ENCODE assay signal across 1 fruit fly cellular context in the genomic region with DNA sequence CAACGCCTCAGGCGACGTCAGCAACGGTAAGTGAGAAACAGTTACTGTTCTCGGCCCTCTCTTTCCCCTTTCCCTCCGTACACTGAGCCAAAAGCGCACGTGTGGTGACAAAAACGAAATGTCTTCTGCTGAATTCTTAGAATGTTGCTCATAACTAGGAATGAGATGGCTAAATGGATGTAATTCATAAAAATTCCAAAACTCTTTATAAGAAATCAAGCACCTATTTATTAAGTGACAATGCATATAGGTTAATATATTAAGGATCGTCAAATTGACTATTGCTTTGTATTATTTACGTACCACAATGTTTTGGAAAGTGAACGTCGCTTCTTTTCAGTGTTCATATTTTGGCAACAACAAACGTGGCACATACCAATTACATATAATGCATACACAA.
A peak's percentile ranks its signal among the peaks of the same experiment; 100 is the strongest.
TF ChIP-seq lines count a peak whose summit lies in the region.

No protein-coding gene starts in this region.

TF ChIP-seq in whole organism, embryonic, 481 proteins besides CTCF, POLR2A, EP300 and RAD21 (continued from another document and continues in another):
- no peak for TF ChIP-seq unpg (GFP tag; optimal IDR thresholded peaks at IDR 0.05; lab: Kevin White, UChicago)
- no peak for TF ChIP-seq CG12219 (GFP tag; optimal IDR thresholded peaks at IDR 0.05; lab: Kevin White, UChicago)
- TF ChIP-seq ara (GFP tag; IDR thresholded peaks at IDR 0.05; lab: Robert Waterston, UW), result no peak
- no peak for TF ChIP-seq sna (GFP tag; IDR thresholded peaks at IDR 0.05; lab: Robert Waterston, UW; ENCODE audit: partially characterized antibody)
- no peak for TF ChIP-seq corto (GFP tag; optimal IDR thresholded peaks at IDR 0.05; lab: Kevin White, UChicago)
- TF ChIP-seq Elba2 (GFP tag; optimal IDR thresholded peaks at IDR 0.05; lab: Kevin White, UChicago), result no peak
- no peak for TF ChIP-seq CG4617 (GFP tag; optimal IDR thresholded peaks at IDR 0.05; lab: Kevin White, UChicago; ENCODE audit: borderline replicate concordance)
- TF ChIP-seq esg (GFP tag; conservative IDR thresholded peaks at IDR 0.05; lab: Robert Waterston, UW), result no peak
- no peak for TF ChIP-seq CG2712 (tag; optimal IDR thresholded peaks at IDR 0.05; lab: Kevin White, UChicago)
- no peak for TF ChIP-seq D19B (GFP tag; optimal IDR thresholded peaks at IDR 0.05; lab: Kevin White, UChicago)
- no peak for TF ChIP-seq Stat92E (GFP tag; optimal IDR thresholded peaks at IDR 0.05; lab: Kevin White, UChicago)
- TF ChIP-seq CG4404 (GFP tag; IDR thresholded peaks at IDR 0.05; lab: Robert Waterston, UW), result no peak
- TF ChIP-seq pb (GFP tag; optimal IDR thresholded peaks at IDR 0.05; lab: Kevin White, UChicago), result no peak
- no peak for TF ChIP-seq danr (GFP tag; IDR thresholded peaks at IDR 0.05; lab: Robert Waterston, UW)
- TF ChIP-seq lilli (GFP tag; optimal IDR thresholded peaks at IDR 0.05; lab: Kevin White, UChicago), result peak; percentile 49
- no peak for TF ChIP-seq slou (GFP tag; optimal IDR thresholded peaks at IDR 0.05; lab: Kevin White, UChicago)
- TF ChIP-seq CG7372 (GFP tag; IDR thresholded peaks at IDR 0.05; lab: Robert Waterston, UW), result no peak
- no peak for TF ChIP-seq CG18764 (GFP tag; optimal IDR thresholded peaks at IDR 0.05; lab: Kevin White, UChicago)
- no peak for TF ChIP-seq onecut (GFP tag; IDR thresholded peaks at IDR 0.05; lab: Robert Waterston, UW)
- TF ChIP-seq cad (GFP tag; optimal IDR thresholded peaks at IDR 0.05; lab: Kevin White, UChicago), result no peak
- peak; percentile 45 for TF ChIP-seq CG13296 (GFP tag; optimal IDR thresholded peaks at IDR 0.05; lab: Kevin White, UChicago)
- no peak for TF ChIP-seq zen (tag; optimal IDR thresholded peaks at IDR 0.05; lab: Kevin White, UChicago)
- TF ChIP-seq Dref (GFP tag; IDR thresholded peaks at IDR 0.05; lab: Robert Waterston, UW), result no peak
- TF ChIP-seq fd3F (GFP tag; optimal IDR thresholded peaks at IDR 0.05; lab: Kevin White, UChicago), result no peak
- TF ChIP-seq CG32532 (GFP tag; IDR thresholded peaks at IDR 0.05; lab: Robert Waterston, UW), result peak; percentile 50; the same call in 1 of the 2 replicates
- no peak for TF ChIP-seq ham (GFP tag; IDR thresholded peaks at IDR 0.05; lab: Robert Waterston, UW)
- no peak for TF ChIP-seq Dad (GFP tag; optimal IDR thresholded peaks at IDR 0.05; lab: Kevin White, UChicago)
- TF ChIP-seq hkb (optimal IDR thresholded peaks at IDR 0.05; lab: Kevin White, UChicago), result no peak
- TF ChIP-seq hkb (GFP tag; IDR thresholded peaks at IDR 0.05; lab: Robert Waterston, UW), result no peak
- TF ChIP-seq gcm2 (GFP tag; optimal IDR thresholded peaks at IDR 0.05; lab: Kevin White, UChicago), result no peak
- no peak for TF ChIP-seq HLH4C (GFP tag; IDR thresholded peaks at IDR 0.05; lab: Robert Waterston, UW; ENCODE audit: partially characterized antibody)
- peak; percentile 28 for TF ChIP-seq BtbVII (GFP tag; optimal IDR thresholded peaks at IDR 0.05; lab: Kevin White, UChicago)
- TF ChIP-seq CG3065 (GFP tag; optimal IDR thresholded peaks at IDR 0.05; lab: Kevin White, UChicago), result no peak
- TF ChIP-seq Fer1 (GFP tag; optimal IDR thresholded peaks at IDR 0.05; lab: Kevin White, UChicago), result peak; percentile 51
- TF ChIP-seq CG6791 (GFP tag; IDR thresholded peaks at IDR 0.05; lab: Robert Waterston, UW; ENCODE audit: partially characterized antibody), result no peak
- TF ChIP-seq CG8765 (GFP tag; IDR thresholded peaks at IDR 0.05; lab: Robert Waterston, UW), result no peak
- no peak for TF ChIP-seq CG6813 (GFP tag; optimal IDR thresholded peaks at IDR 0.05; lab: Kevin White, UChicago)
- TF ChIP-seq Fer3 (tag; optimal IDR thresholded peaks at IDR 0.05; lab: Kevin White, UChicago), result peak; percentile 22
- no peak for TF ChIP-seq CG2889 (GFP tag; IDR thresholded peaks at IDR 0.05; lab: Robert Waterston, UW)
- no peak for TF ChIP-seq Ets97D (GFP tag; optimal IDR thresholded peaks at IDR 0.05; lab: Kevin White, UChicago)
- TF ChIP-seq gcm (GFP tag; optimal IDR thresholded peaks at IDR 0.05; lab: Kevin White, UChicago), result no peak
- TF ChIP-seq her (GFP tag; optimal IDR thresholded peaks at IDR 0.05; lab: Kevin White, UChicago), result no peak
- TF ChIP-seq CG10565 (GFP tag; optimal IDR thresholded peaks at IDR 0.05; lab: Kevin White, UChicago), result no peak
- TF ChIP-seq Pdp1 (GFP tag; optimal IDR thresholded peaks at IDR 0.05; lab: Kevin White, UChicago), result no peak
- TF ChIP-seq CG17361 (GFP tag; IDR thresholded peaks at IDR 0.05; lab: Robert Waterston, UW), result no peak
- TF ChIP-seq chif (GFP tag; optimal IDR thresholded peaks at IDR 0.05; lab: Kevin White, UChicago), result no peak
- TF ChIP-seq CG9876 (GFP tag; optimal IDR thresholded peaks at IDR 0.05; lab: Kevin White, UChicago), result no peak
- TF ChIP-seq CG34376 (GFP tag; optimal IDR thresholded peaks at IDR 0.05; lab: Kevin White, UChicago), result peak; percentile 35
- TF ChIP-seq Atf6 (GFP tag; IDR thresholded peaks at IDR 0.05; lab: Robert Waterston, UW), result peak; percentile 60
- TF ChIP-seq gem (tag; optimal IDR thresholded peaks at IDR 0.05; lab: Kevin White, UChicago), result peak; percentile 42
- no peak for TF ChIP-seq CG7745 (tag; optimal IDR thresholded peaks at IDR 0.05; lab: Kevin White, UChicago)
- TF ChIP-seq CG42726 (GFP tag; IDR thresholded peaks at IDR 0.05; lab: Robert Waterston, UW; ENCODE audit: partially characterized antibody), result no peak
- TF ChIP-seq CG33557 (GFP tag; optimal IDR thresholded peaks at IDR 0.05; lab: Kevin White, UChicago), result no peak
- no peak for TF ChIP-seq CG9609 (GFP tag; optimal IDR thresholded peaks at IDR 0.05; lab: Kevin White, UChicago)
- no peak for TF ChIP-seq CG10366 (GFP tag; IDR thresholded peaks at IDR 0.05; lab: Robert Waterston, UW)
- TF ChIP-seq vfl (GFP tag; optimal IDR thresholded peaks at IDR 0.05; lab: Kevin White, UChicago), result no peak
- TF ChIP-seq CG4282 (GFP tag; optimal IDR thresholded peaks at IDR 0.05; lab: Kevin White, UChicago), result no peak
- TF ChIP-seq CG4820 (GFP tag; optimal IDR thresholded peaks at IDR 0.05; lab: Kevin White, UChicago), result no peak
- no peak for TF ChIP-seq CG13287 (GFP tag; IDR thresholded peaks at IDR 0.05; lab: Robert Waterston, UW; ENCODE audit: partially characterized antibody)
- no peak for TF ChIP-seq cato (GFP tag; optimal IDR thresholded peaks at IDR 0.05; lab: Kevin White, UChicago; ENCODE audit: borderline replicate concordance)
- no peak for TF ChIP-seq CG16813 (GFP tag; IDR thresholded peaks at IDR 0.05; lab: Robert Waterston, UW; ENCODE audit: partially characterized antibody)
- no peak for TF ChIP-seq CG14441 (GFP tag; IDR thresholded peaks at IDR 0.05; lab: Robert Waterston, UW)
- no peak for TF ChIP-seq CG32767 (GFP tag; IDR thresholded peaks at IDR 0.05; lab: Robert Waterston, UW)
- TF ChIP-seq chm (GFP tag; IDR thresholded peaks at IDR 0.05; lab: Robert Waterston, UW), result no peak
- no peak for TF ChIP-seq usp (GFP tag; optimal IDR thresholded peaks at IDR 0.05; lab: Kevin White, UChicago)
- TF ChIP-seq z (GFP tag; IDR thresholded peaks at IDR 0.05; lab: Robert Waterston, UW), result no peak
- no peak for TF ChIP-seq luna (GFP tag; optimal IDR thresholded peaks at IDR 0.05; lab: Kevin White, UChicago)
- no peak for TF ChIP-seq cg (GFP tag; optimal IDR thresholded peaks at IDR 0.05; lab: Kevin White, UChicago)
- no peak for TF ChIP-seq HmgD (GFP tag; optimal IDR thresholded peaks at IDR 0.05; lab: Kevin White, UChicago)
- no peak for TF ChIP-seq CG31388 (GFP tag; optimal IDR thresholded peaks at IDR 0.05; lab: Kevin White, UChicago)
- TF ChIP-seq CG4360 (GFP tag; IDR thresholded peaks at IDR 0.05; lab: Robert Waterston, UW), result no peak
- TF ChIP-seq fd96Cb (tag; optimal IDR thresholded peaks at IDR 0.05; lab: Kevin White, UChicago), result no peak
- no peak for TF ChIP-seq br (optimal IDR thresholded peaks at IDR 0.05; lab: Kevin White, UChicago)
- TF ChIP-seq CG6689 (GFP tag; IDR thresholded peaks at IDR 0.05; lab: Robert Waterston, UW), result no peak
- TF ChIP-seq inv (GFP tag; IDR thresholded peaks at IDR 0.05; lab: Robert Waterston, UW; ENCODE audit: partially characterized antibody), result no peak
- TF ChIP-seq CG17359 (tag; optimal IDR thresholded peaks at IDR 0.05; lab: Kevin White, UChicago), result peak; percentile 13
- no peak for TF ChIP-seq CG8281 (tag; optimal IDR thresholded peaks at IDR 0.05; lab: Kevin White, UChicago)
- no peak for TF ChIP-seq Max (GFP tag; optimal IDR thresholded peaks at IDR 0.05; lab: Kevin White, UChicago)
- TF ChIP-seq GATAe (GFP tag; conservative IDR thresholded peaks at IDR 0.05; lab: Robert Waterston, UW), result no peak
- TF ChIP-seq org-1 (GFP tag; optimal IDR thresholded peaks at IDR 0.05; lab: Kevin White, UChicago), result peak; percentile 23
- no peak for TF ChIP-seq Kr (GFP tag; optimal IDR thresholded peaks at IDR 0.05; lab: Kevin White, UChicago)
- TF ChIP-seq Dip3 (GFP tag; optimal IDR thresholded peaks at IDR 0.05; lab: Kevin White, UChicago), result no peak
- TF ChIP-seq CG1233 (GFP tag; optimal IDR thresholded peaks at IDR 0.05; lab: Kevin White, UChicago), result no peak
- TF ChIP-seq CG17829 (tag; optimal IDR thresholded peaks at IDR 0.05; lab: Kevin White, UChicago), result no peak
- peak; percentile 39 for TF ChIP-seq cwo (GFP tag; optimal IDR thresholded peaks at IDR 0.05; lab: Kevin White, UChicago)
- no peak for TF ChIP-seq CG5953 (GFP tag; IDR thresholded peaks at IDR 0.05; lab: Robert Waterston, UW)
- no peak for TF ChIP-seq ssp (GFP tag; IDR thresholded peaks at IDR 0.05; lab: Robert Waterston, UW)
- no peak for TF ChIP-seq Trl (optimal IDR thresholded peaks at IDR 0.05; lab: Kevin White, UChicago)
- TF ChIP-seq Trl (GFP tag; optimal IDR thresholded peaks at IDR 0.05; lab: Kevin White, UChicago), result no peak
- no peak for TF ChIP-seq Hr78 (GFP tag; optimal IDR thresholded peaks at IDR 0.05; lab: Kevin White, UChicago)
- no peak for TF ChIP-seq lov (optimal IDR thresholded peaks at IDR 0.05; lab: Kevin White, UChicago)
- no peak for TF ChIP-seq lov (GFP tag; IDR thresholded peaks at IDR 0.05; lab: Robert Waterston, UW)
- peak; percentile 9 for TF ChIP-seq fu2 (GFP tag; optimal IDR thresholded peaks at IDR 0.05; lab: Kevin White, UChicago)
- TF ChIP-seq CG16815 (GFP tag; optimal IDR thresholded peaks at IDR 0.05; lab: Kevin White, UChicago), result no peak
- no peak for TF ChIP-seq ranshi (GFP tag; IDR thresholded peaks at IDR 0.05; lab: Robert Waterston, UW)
- TF ChIP-seq ind (GFP tag; optimal IDR thresholded peaks at IDR 0.05; lab: Kevin White, UChicago), result peak; percentile 15
- TF ChIP-seq CG8944 (GFP tag; optimal IDR thresholded peaks at IDR 0.05; lab: Kevin White, UChicago), result no peak
- peak; percentile 68 for TF ChIP-seq Hmr (GFP tag; optimal IDR thresholded peaks at IDR 0.05; lab: Kevin White, UChicago)
- TF ChIP-seq bab2 (GFP tag; optimal IDR thresholded peaks at IDR 0.05; lab: Kevin White, UChicago), result peak; percentile 10
- no peak for TF ChIP-seq CG30431 (GFP tag; optimal IDR thresholded peaks at IDR 0.05; lab: Kevin White, UChicago)
- TF ChIP-seq CG3838 (GFP tag; optimal IDR thresholded peaks at IDR 0.05; lab: Kevin White, UChicago), result no peak
- no peak; the same call in 1 of the 2 replicates for TF ChIP-seq seq (GFP tag; IDR thresholded peaks at IDR 0.05; lab: Robert Waterston, UW)
- 0 out of 2 replicates have a peak, but pooled peaks have one; percentile 22 for TF ChIP-seq sisA (GFP tag; IDR thresholded peaks at IDR 0.05; lab: Robert Waterston, UW)
- TF ChIP-seq CG14050 (GFP tag; IDR thresholded peaks at IDR 0.05; lab: Robert Waterston, UW), result no peak
- TF ChIP-seq maf-S (GFP tag; optimal IDR thresholded peaks at IDR 0.05; lab: Kevin White, UChicago), result no peak
- no peak for TF ChIP-seq Opbp (GFP tag; IDR thresholded peaks at IDR 0.05; lab: Robert Waterston, UW; ENCODE audit: partially characterized antibody)
- no peak for TF ChIP-seq pros (GFP tag; optimal IDR thresholded peaks at IDR 0.05; lab: Kevin White, UChicago)
- TF ChIP-seq ab (GFP tag; optimal IDR thresholded peaks at IDR 0.05; lab: Kevin White, UChicago), result no peak
- no peak for TF ChIP-seq gt (GFP tag; IDR thresholded peaks at IDR 0.05; lab: Robert Waterston, UW)
- TF ChIP-seq jing (GFP tag; optimal IDR thresholded peaks at IDR 0.05; lab: Kevin White, UChicago), result no peak
- no peak for TF ChIP-seq grn (GFP tag; optimal IDR thresholded peaks at IDR 0.05; lab: Kevin White, UChicago)
- TF ChIP-seq sima (GFP tag; optimal IDR thresholded peaks at IDR 0.05; lab: Kevin White, UChicago), result no peak
- TF ChIP-seq B-H1 (GFP tag; IDR thresholded peaks at IDR 0.05; lab: Robert Waterston, UW), result no peak
- no peak for TF ChIP-seq dm (GFP tag; optimal IDR thresholded peaks at IDR 0.05; lab: Kevin White, UChicago)
- TF ChIP-seq slp2 (GFP tag; optimal IDR thresholded peaks at IDR 0.05; lab: Kevin White, UChicago), result no peak
- no peak for TF ChIP-seq pnt (GFP tag; optimal IDR thresholded peaks at IDR 0.05; lab: Kevin White, UChicago)
- peak; percentile 29 for TF ChIP-seq caup (GFP tag; optimal IDR thresholded peaks at IDR 0.05; lab: Kevin White, UChicago; ENCODE audit: severe bottlenecking)
- no peak for TF ChIP-seq Nf-YB (GFP tag; optimal IDR thresholded peaks at IDR 0.05; lab: Kevin White, UChicago)
- TF ChIP-seq HHEX (GFP tag; optimal IDR thresholded peaks at IDR 0.05; lab: Kevin White, UChicago), result peak; percentile 23
- TF ChIP-seq chn (GFP tag; optimal IDR thresholded peaks at IDR 0.05; lab: Kevin White, UChicago), result no peak
- no peak for TF ChIP-seq ttk (GFP tag; IDR thresholded peaks at IDR 0.05; lab: Robert Waterston, UW)
- TF ChIP-seq CG17328 (GFP tag; IDR thresholded peaks at IDR 0.05; lab: Robert Waterston, UW), result no peak
- no peak for TF ChIP-seq CG12744 (GFP tag; optimal IDR thresholded peaks at IDR 0.05; lab: Kevin White, UChicago)
- no peak for TF ChIP-seq CG17802 (tag; optimal IDR thresholded peaks at IDR 0.05; lab: Kevin White, UChicago)
- no peak for TF ChIP-seq fd102C (GFP tag; optimal IDR thresholded peaks at IDR 0.05; lab: Kevin White, UChicago)
- no peak for TF ChIP-seq CG1529 (GFP tag; optimal IDR thresholded peaks at IDR 0.05; lab: Kevin White, UChicago)
- peak; percentile 31 for TF ChIP-seq CG9932 (GFP tag; IDR thresholded peaks at IDR 0.05; lab: Robert Waterston, UW)
- no peak for TF ChIP-seq CG17912 (GFP tag; optimal IDR thresholded peaks at IDR 0.05; lab: Kevin White, UChicago)
- TF ChIP-seq emc (GFP tag; optimal IDR thresholded peaks at IDR 0.05; lab: Kevin White, UChicago), result no peak
- no peak for TF ChIP-seq nerfin-1 (tag; optimal IDR thresholded peaks at IDR 0.05; lab: Kevin White, UChicago)
- TF ChIP-seq ken (GFP tag; IDR thresholded peaks at IDR 0.05; lab: Robert Waterston, UW), result no peak
- no peak for TF ChIP-seq CG8290 (GFP tag; optimal IDR thresholded peaks at IDR 0.05; lab: Kevin White, UChicago)
- no peak for TF ChIP-seq CG8290 (tag; optimal IDR thresholded peaks at IDR 0.05; lab: Kevin White, UChicago)
- TF ChIP-seq CG1603 (tag; optimal IDR thresholded peaks at IDR 0.05; lab: Kevin White, UChicago), result no peak
